Fruit fly (Drosophila melanogaster): ENCODE measurements around the gene Ogg1.

The Ogg1 gene

DNA sequence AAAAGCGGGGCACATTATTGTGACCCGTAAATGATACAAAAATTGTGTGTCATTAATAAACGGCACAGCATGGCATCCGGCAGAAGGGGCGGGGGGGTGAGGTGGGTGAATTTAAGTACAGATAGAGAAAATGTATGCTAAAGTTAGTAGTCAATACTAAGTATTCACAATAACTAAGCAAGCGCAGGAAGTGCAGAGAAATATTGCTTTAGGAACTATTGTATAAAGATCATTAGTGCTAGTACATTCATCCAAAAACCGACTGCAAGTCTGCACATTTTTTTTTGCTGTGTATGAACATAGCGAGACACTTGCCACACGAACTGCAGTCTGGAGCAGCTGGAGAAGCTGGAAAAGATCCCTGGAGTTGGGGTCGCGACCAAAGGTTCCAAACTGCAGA lies 20.7 kb upstream of the Ogg1 start (continued):
- TF ChIP-seq CG14860 (GFP tag; IDR thresholded peaks at IDR 0.05; ENCODE audit: partially characterized antibody), result no peak
- TF ChIP-seq CG17359 (tag; optimal IDR thresholded peaks at IDR 0.05), result no peak
- TF ChIP-seq lola (GFP tag; optimal IDR thresholded peaks at IDR 0.05), result peak in 1 of 3 experiments; percentile 44
- no peak for TF ChIP-seq Max (GFP tag; optimal IDR thresholded peaks at IDR 0.05)
- TF ChIP-seq CG18476 (GFP tag; optimal IDR thresholded peaks at IDR 0.05), result no peak
- no peak for TF ChIP-seq mld (GFP tag; IDR thresholded peaks at IDR 0.05; ENCODE audit: partially characterized antibody)
- TF ChIP-seq CG15696 (tag; optimal IDR thresholded peaks at IDR 0.05), result no peak
- no peak for TF ChIP-seq Rfx (GFP tag; IDR thresholded peaks at IDR 0.05)
- no peak for TF ChIP-seq gfzf (GFP tag; optimal IDR thresholded peaks at IDR 0.05)
- TF ChIP-seq Asciz (GFP tag; optimal IDR thresholded peaks at IDR 0.05), result no peak
- no peak for TF ChIP-seq lov (optimal IDR thresholded peaks at IDR 0.05)
- TF ChIP-seq lov (GFP tag; IDR thresholded peaks at IDR 0.05), result no peak
- TF ChIP-seq CG10654 (GFP tag; optimal IDR thresholded peaks at IDR 0.05), result no peak
- TF ChIP-seq dimm (GFP tag; IDR thresholded peaks at IDR 0.05), result no peak
- TF ChIP-seq ssp (GFP tag; IDR thresholded peaks at IDR 0.05), result 0 out of 2 replicates have a peak, but pooled peaks have one; percentile 25
- no peak for TF ChIP-seq da (GFP tag; optimal IDR thresholded peaks at IDR 0.05)
- TF ChIP-seq onecut (GFP tag; IDR thresholded peaks at IDR 0.05), result peak; percentile 34
- no peak for TF ChIP-seq slp2 (GFP tag; optimal IDR thresholded peaks at IDR 0.05)
- peak; percentile 28 for TF ChIP-seq CG33557 (GFP tag; optimal IDR thresholded peaks at IDR 0.05)
- TF ChIP-seq CG8281 (tag; optimal IDR thresholded peaks at IDR 0.05), result no peak
- TF ChIP-seq CG2712 (tag; optimal IDR thresholded peaks at IDR 0.05), result peak; percentile 25
- TF ChIP-seq MTF-1 (GFP tag; optimal IDR thresholded peaks at IDR 0.05; ENCODE audit: borderline replicate concordance), result no peak
- no peak for TF ChIP-seq BtbVII (GFP tag; optimal IDR thresholded peaks at IDR 0.05)
- no peak for TF ChIP-seq MESR4 (GFP tag; optimal IDR thresholded peaks at IDR 0.05)
- TF ChIP-seq sim (GFP tag; IDR thresholded peaks at IDR 0.05), result no peak
- no peak for TF ChIP-seq CG3838 (GFP tag; optimal IDR thresholded peaks at IDR 0.05)
- TF ChIP-seq sug (tag; optimal IDR thresholded peaks at IDR 0.05), result no peak
- TF ChIP-seq nerfin-1 (tag; optimal IDR thresholded peaks at IDR 0.05), result no peak
- no peak for TF ChIP-seq trem (tag; optimal IDR thresholded peaks at IDR 0.05)

DNA sequence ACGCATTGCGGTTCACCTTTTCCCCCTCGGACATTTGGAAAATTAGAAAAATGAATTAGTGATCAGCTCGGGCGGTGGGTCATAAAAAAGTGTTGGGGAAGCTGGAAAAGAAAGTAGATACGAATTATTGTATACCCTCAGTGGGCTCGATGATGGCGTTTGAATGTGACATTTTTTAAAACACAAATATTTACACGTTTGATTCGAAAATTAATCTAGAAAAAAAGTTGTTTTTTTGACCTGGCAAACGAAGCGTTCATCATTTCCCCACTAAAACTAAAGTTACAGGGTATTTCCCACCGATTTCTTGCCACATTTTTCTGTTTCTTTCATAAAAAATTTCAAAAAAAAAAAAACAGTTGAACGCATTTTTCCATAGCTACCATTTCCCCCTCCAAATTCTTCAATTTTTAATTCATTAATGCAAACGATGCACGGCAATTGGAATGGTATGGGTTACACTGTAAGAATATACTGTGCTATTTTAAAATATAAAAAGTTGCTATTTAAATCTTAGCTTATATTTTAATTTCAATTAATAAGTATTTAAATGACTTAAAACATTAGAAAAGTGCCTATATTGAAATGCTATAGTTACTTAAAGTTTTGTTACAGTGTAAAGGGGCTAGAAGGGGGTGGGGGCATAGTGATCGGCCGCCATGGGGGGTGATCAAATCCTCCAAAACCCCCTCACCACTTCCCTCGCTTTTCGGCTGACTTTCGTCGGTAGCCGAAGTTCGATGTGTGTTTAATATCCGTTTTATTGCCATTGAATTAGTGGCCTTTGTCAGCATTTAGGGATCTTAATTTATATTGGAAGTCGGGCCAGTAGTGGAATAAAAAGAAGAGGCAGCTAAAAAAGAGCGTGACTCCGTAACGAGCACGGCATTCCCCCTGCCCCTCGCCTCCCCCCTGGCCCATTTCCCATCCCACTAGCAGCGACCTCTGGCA lies 18.5 kb upstream of the Ogg1 start:
- TF ChIP-seq Lhr (GFP tag; optimal IDR thresholded peaks at IDR 0.05) (peak; percentile 14), tin (GFP tag; optimal IDR thresholded peaks at IDR 0.05) (peak; percentile 20), CG5180 (GFP tag; optimal IDR thresholded peaks at IDR 0.05) (no peak), pb (GFP tag; optimal IDR thresholded peaks at IDR 0.05) (no peak), crp (GFP tag; optimal IDR thresholded peaks at IDR 0.05) (no peak), CG8478 (optimal IDR thresholded peaks at IDR 0.05) (no peak), Blimp-1 (GFP tag; optimal IDR thresholded peaks at IDR 0.05) (peak; percentile 50), CG13287 (GFP tag; IDR thresholded peaks at IDR 0.05; ENCODE audit: partially characterized antibody) (no peak), Lim3 (GFP tag; IDR thresholded peaks at IDR 0.05) (no peak), tgo (GFP tag; IDR thresholded peaks at IDR 0.05) (peak; percentile 40; the same call in 2 of the 3 replicates), Xrp1 (GFP tag; IDR thresholded peaks at IDR 0.05) (peak; percentile 79), H15 (GFP tag; IDR thresholded peaks at IDR 0.05) (peak; percentile 55; the same call in 2 of the 3 replicates), gcm2 (GFP tag; optimal IDR thresholded peaks at IDR 0.05) (no peak), btn (GFP tag; optimal IDR thresholded peaks at IDR 0.05) (no peak), Scr (GFP tag; IDR thresholded peaks at IDR 0.05; ENCODE audit: partially characterized antibody) (no peak), mam (GFP tag; optimal IDR thresholded peaks at IDR 0.05) (no peak), kni (GFP tag; optimal IDR thresholded peaks at IDR 0.05) (no peak), CG11456 (GFP tag; IDR thresholded peaks at IDR 0.05) (no peak), nerfin-2 (GFP tag; IDR thresholded peaks at IDR 0.05; ENCODE audit: partially characterized antibody) (no peak), vvl (GFP tag; IDR thresholded peaks at IDR 0.05) (peak; percentile 80), kah (GFP tag; optimal IDR thresholded peaks at IDR 0.05) (no peak)
